Worm (Caenorhabditis elegans) whole organism, L1 larva: Measurements from ENCODE around the gene jnk-1.
A peak's percentile ranks its signal among the peaks of the same experiment; 100 is the strongest.

Experiments used
- alr-1 ChIP-seq: fragments of 200-800 bp; sonication (Bioruptor generic); optimal IDR thresholded peaks from 2 replicates; lab custom pipeline; 2018; ENCODE audit warnings: borderline replicate concordance, mild to moderate bottlenecking, missing genetic modification characterization, missing compliant biosample characterization
- ceh-8 ChIP-seq: fragments of 200-800 bp; sonication (Bioruptor generic); optimal IDR thresholded peaks from 2 replicates; lab custom pipeline; 2018; ENCODE audit warnings: mild to moderate bottlenecking, missing genetic modification characterization, moderate library complexity, missing compliant biosample characterization
- ceh-82 ChIP-seq, 3 experiments: fragments of 150-350 bp in 1 of 3; sonication (generic microtip) in 2 of 3; optimal IDR thresholded peaks; 2 replicates each; lab custom pipeline; 2014 to 2017; ENCODE audit warnings: missing biosample characterization in 3 of 3, missing genetic modification characterization in 3 of 3
- ces-1 ChIP-seq: fragments of 150-350 bp; optimal IDR thresholded peaks from 2 replicates; lab custom pipeline; 2014; ENCODE audit warnings: missing biosample characterization, missing genetic modification reagents, missing genetic modification characterization
- dpl-1 ChIP-seq, 3 experiments: fragments of 150-350 bp in 2 of 3; sonication (generic microtip) in 1 of 3; optimal IDR thresholded peaks; 2 replicates each; lab custom pipeline; 2014 to 2017; ENCODE audit warnings: missing biosample characterization in 3 of 3, missing genetic modification characterization in 3 of 3, missing genetic modification reagents in 3 of 3
- dsc-1 ChIP-seq: sonication (generic microtip); optimal IDR thresholded peaks from 2 replicates; lab custom pipeline; 2016; ENCODE audit warnings: mild to moderate bottlenecking, missing genetic modification characterization, missing compliant biosample characterization
- efl-1 ChIP-seq, 4 experiments: fragments of 150-350 bp; optimal IDR thresholded peaks in 3 of 4; peaks in 1 of 4; 1 replicate in 1 of 4; 2 replicates in 3 of 4; lab custom pipeline; 2014; ENCODE audit warnings: missing biosample characterization in 2 of 4, missing genetic modification characterization in 2 of 4, missing genetic modification reagents in 2 of 4
- efl-3 ChIP-seq: fragments of 200-800 bp; sonication (Bioruptor generic); optimal IDR thresholded peaks from 2 replicates; lab custom pipeline; 2018; ENCODE audit warnings: mild to moderate bottlenecking, missing genetic modification characterization, missing compliant biosample characterization
- egl-13 ChIP-seq: sonication (generic microtip); optimal IDR thresholded peaks from 2 replicates; lab custom pipeline; 2016; ENCODE audit warnings: missing genotype, missing genetic modification reagents, missing genetic modification characterization, missing compliant biosample characterization
- egl-27 ChIP-seq, 2 experiments: fragments of 150-350 bp in 1 of 2; sonication (generic microtip); optimal IDR thresholded peaks; 3 replicates each; lab custom pipeline; 2017 to 2018; ENCODE audit warnings: missing biosample characterization in 2 of 2, missing genetic modification characterization in 2 of 2, missing genetic modification reagents in 2 of 2
- fkh-10 ChIP-seq: sonication (generic microtip); optimal IDR thresholded peaks from 2 replicates; lab custom pipeline; 2017; ENCODE audit warnings: missing biosample characterization, missing genetic modification reagents, missing genetic modification characterization
- fkh-4 ChIP-seq: sonication (generic microtip); optimal IDR thresholded peaks from 2 replicates; lab custom pipeline; 2016; ENCODE audit warnings: missing compliant biosample characterization, missing genetic modification characterization, borderline replicate concordance
- fkh-8 ChIP-seq: sonication (generic microtip); optimal IDR thresholded peaks from 2 replicates; lab custom pipeline; 2016; ENCODE audit warnings: mild to moderate bottlenecking, missing genetic modification characterization, missing compliant biosample characterization
- fos-1 ChIP-seq: fragments of 150-350 bp; optimal IDR thresholded peaks from 2 replicates; lab custom pipeline; 2014; ENCODE audit warnings: missing biosample characterization, missing genetic modification characterization
- irx-1 ChIP-seq: sonication (generic microtip); optimal IDR thresholded peaks from 2 replicates; lab custom pipeline; 2016; ENCODE audit warnings: missing genetic modification characterization, missing compliant biosample characterization
- isw-1 ChIP-seq: fragments of 200-800 bp; sonication (Bioruptor generic); IDR thresholded peaks from 2 replicates; pipeline ENCODE4 v1.3.6; 2022; ENCODE audit warnings: missing genetic modification characterization, missing compliant biosample characterization
- lin-14 ChIP-seq: fragments of 200-800 bp; sonication (Bioruptor generic); optimal IDR thresholded peaks from 2 replicates; lab custom pipeline; 2018; ENCODE audit warnings: mild to moderate bottlenecking, missing genetic modification characterization, moderate library complexity, missing compliant biosample characterization
- lin-35 ChIP-seq, 2 experiments: fragments of 150-350 bp; optimal IDR thresholded peaks; 2 replicates each; lab custom pipeline; 2014; ENCODE audit warnings: missing biosample characterization in 2 of 2, missing genetic modification characterization in 2 of 2, missing genetic modification reagents in 2 of 2
- lin-39 ChIP-seq: fragments of 150-350 bp; optimal IDR thresholded peaks from 2 replicates; lab custom pipeline; 2014; ENCODE audit warnings: missing biosample characterization, missing genetic modification reagents, missing genetic modification characterization
- lsy-2 ChIP-seq, 2 experiments: fragments of 150-350 bp; optimal IDR thresholded peaks; 2 replicates each; lab custom pipeline; 2014; ENCODE audit warnings: missing biosample characterization in 2 of 2, missing genetic modification characterization in 2 of 2
- mab-9 ChIP-seq: fragments of 200-800 bp; sonication (Bioruptor generic); IDR thresholded peaks from 2 replicates; pipeline ENCODE4 v1.3.6; 2022; ENCODE audit warnings: missing genetic modification reagents, missing genetic modification characterization, missing compliant biosample characterization
- mef-2 ChIP-seq: fragments of 150-350 bp; optimal IDR thresholded peaks from 2 replicates; lab custom pipeline; 2014; ENCODE audit warnings: missing biosample characterization, missing genetic modification characterization
- mep-1 ChIP-seq: fragments of 150-350 bp; optimal IDR thresholded peaks from 2 replicates; lab custom pipeline; 2014; ENCODE audit warnings: missing biosample characterization, missing genetic modification characterization
- nhr-28 ChIP-seq: fragments of 150-350 bp; optimal IDR thresholded peaks from 2 replicates; lab custom pipeline; 2014; ENCODE audit warnings: missing biosample characterization, missing genetic modification characterization
- nhr-47 ChIP-seq: sonication (generic microtip); optimal IDR thresholded peaks from 2 replicates; lab custom pipeline; 2016; ENCODE audit warnings: mild to moderate bottlenecking, missing genetic modification characterization, moderate library complexity, missing compliant biosample characterization
- nhr-71 ChIP-seq: sonication (generic microtip); optimal IDR thresholded peaks from 2 replicates; lab custom pipeline; 2016; ENCODE audit warnings: mild to moderate bottlenecking, missing genetic modification characterization, moderate library complexity, missing compliant biosample characterization
- nhr-76 ChIP-seq: sonication (generic microtip); optimal IDR thresholded peaks from 2 replicates; lab custom pipeline; 2017; ENCODE audit warnings: missing biosample characterization, missing genetic modification characterization
- nhr-84 ChIP-seq: sonication (generic microtip); optimal IDR thresholded peaks from 2 replicates; lab custom pipeline; 2017; ENCODE audit warnings: missing biosample characterization, missing genetic modification characterization
- pag-3 ChIP-seq: sonication (generic microtip); optimal IDR thresholded peaks from 2 replicates; lab custom pipeline; 2017; ENCODE audit warnings: missing genetic modification characterization, mild to moderate bottlenecking, missing compliant biosample characterization, antibody characterized with exemption, borderline replicate concordance; ENCODE audit not compliant: insufficient read depth
- pax-3 ChIP-seq: fragments of 200-800 bp; sonication (Bioruptor generic); optimal IDR thresholded peaks from 2 replicates; lab custom pipeline; 2018; ENCODE audit warnings: mild to moderate bottlenecking, missing genetic modification characterization, moderate library complexity, missing compliant biosample characterization
- snu-23 ChIP-seq: sonication (generic microtip); optimal IDR thresholded peaks from 2 replicates; lab custom pipeline; 2016; ENCODE audit warnings: missing genetic modification characterization, missing compliant biosample characterization
- swsn-7 ChIP-seq: sonication (generic microtip); optimal IDR thresholded peaks from 2 replicates; lab custom pipeline; 2016; ENCODE audit warnings: missing genetic modification characterization, missing compliant biosample characterization
- tbx-2 ChIP-seq: sonication (generic microtip); optimal IDR thresholded peaks from 2 replicates; lab custom pipeline; 2016; ENCODE audit warnings: missing genetic modification characterization, missing compliant biosample characterization
- unc-130 ChIP-seq: fragments of 150-350 bp; optimal IDR thresholded peaks from 2 replicates; lab custom pipeline; 2017; ENCODE audit warnings: missing biosample characterization, missing genetic modification characterization, inconsistent platforms
- unc-86 ChIP-seq: sonication (generic microtip); optimal IDR thresholded peaks from 2 replicates; lab custom pipeline; 2016; ENCODE audit warnings: missing genetic modification characterization, missing compliant biosample characterization
- xbp-1 ChIP-seq: sonication (generic microtip); optimal IDR thresholded peaks from 2 replicates; lab custom pipeline; 2016; ENCODE audit warnings: missing genetic modification characterization, missing compliant biosample characterization
- zag-1 ChIP-seq: fragments of 150-350 bp; optimal IDR thresholded peaks from 2 replicates; lab custom pipeline; 2014; ENCODE audit warnings: missing biosample characterization, missing genetic modification characterization

Gene jnk-1

DNA sequence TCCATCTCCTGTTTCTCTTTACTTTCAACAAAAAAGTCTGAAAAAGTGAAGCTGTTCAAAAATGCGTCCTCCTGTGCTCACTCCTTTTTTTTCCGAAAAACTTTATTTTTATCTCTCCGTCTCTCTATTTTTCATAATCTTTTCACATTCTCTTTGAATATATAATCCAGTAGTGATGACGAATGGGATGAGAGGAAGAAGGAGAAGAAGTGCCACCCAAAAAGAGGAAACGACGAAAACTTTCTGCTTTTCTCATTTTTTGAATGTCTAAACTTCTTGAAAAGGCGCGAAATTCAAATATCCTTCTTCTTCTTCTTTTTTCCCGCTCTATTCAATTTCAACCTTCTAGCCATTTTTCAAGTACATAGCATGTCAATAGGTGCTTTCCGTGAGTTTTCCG lies 2.8 kb upstream of the jnk-1 start (continued):
- TF ChIP-seq dpl-1 (GFP tag; optimal IDR thresholded peaks at IDR 0.05; lab: Kevin White, UChicago) (peak in 1 of 3 experiments; percentile 45), nhr-76 (no peak), fos-1 (no peak), egl-13 (tag; lab: Kevin White, UChicago) (peak; percentile 10), unc-130 (no peak), nhr-71 (tag; lab: Kevin White, UChicago) (peak; percentile 22), ceh-8 (GFP tag; lab: Kevin White, UChicago) (no peak), pag-3 (tag; lab: Kevin White, UChicago) (no peak), nhr-47 (peak; percentile 24), lin-35 (GFP tag; optimal IDR thresholded peaks at IDR 0.05; lab: Kevin White, UChicago) (peak in 1 of 2 experiments; percentile 17), irx-1 (tag; lab: Kevin White, UChicago) (peak; percentile 37), alr-1 (no peak)

DNA sequence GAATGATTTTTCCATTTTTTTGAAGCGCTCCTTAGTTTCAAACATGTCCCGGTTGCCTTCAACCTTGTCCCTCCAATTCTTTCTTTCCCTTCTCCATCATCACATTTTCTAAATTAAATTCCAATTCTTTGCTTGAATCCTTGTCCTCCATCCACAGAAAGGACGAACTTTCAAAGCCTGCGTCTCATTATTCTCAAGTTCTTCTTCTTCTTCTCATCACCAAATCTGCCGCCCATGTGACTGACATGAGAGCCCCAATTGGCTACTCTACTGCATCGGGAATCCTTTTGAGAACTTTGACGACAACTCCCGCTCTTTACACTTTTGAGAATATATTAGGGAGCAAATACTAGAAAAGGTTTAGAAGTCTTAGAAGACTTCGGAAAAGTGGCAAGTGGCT lies 773 bp upstream of the jnk-1 start:
- TF ChIP-seq nhr-28 (tag; lab: Kevin White, UChicago) (no peak), lin-14 (GFP tag; lab: Kevin White, UChicago) (peak; percentile 85), isw-1 (no peak; the same call in 1 of the 2 replicates), fkh-10 (GFP tag; lab: Kevin White, UChicago) (peak; percentile 76), unc-130 (no peak), nhr-47 (peak; percentile 19), lsy-2 (tag; optimal IDR thresholded peaks at IDR 0.05; lab: Kevin White, UChicago) (peak in 1 of 2 experiments; percentile 29), nhr-71 (tag; lab: Kevin White, UChicago) (peak; percentile 39), dsc-1 (tag; lab: Kevin White, UChicago) (peak; percentile 23), mep-1 (peak; percentile 8), ces-1 (peak; percentile 46), swsn-7 (tag; lab: Kevin White, UChicago) (peak; percentile 10), tbx-2 (peak; percentile 15), unc-86 (tag; lab: Kevin White, UChicago) (peak; percentile 56), fkh-8 (tag; lab: Kevin White, UChicago) (peak; percentile 20)

DNA sequence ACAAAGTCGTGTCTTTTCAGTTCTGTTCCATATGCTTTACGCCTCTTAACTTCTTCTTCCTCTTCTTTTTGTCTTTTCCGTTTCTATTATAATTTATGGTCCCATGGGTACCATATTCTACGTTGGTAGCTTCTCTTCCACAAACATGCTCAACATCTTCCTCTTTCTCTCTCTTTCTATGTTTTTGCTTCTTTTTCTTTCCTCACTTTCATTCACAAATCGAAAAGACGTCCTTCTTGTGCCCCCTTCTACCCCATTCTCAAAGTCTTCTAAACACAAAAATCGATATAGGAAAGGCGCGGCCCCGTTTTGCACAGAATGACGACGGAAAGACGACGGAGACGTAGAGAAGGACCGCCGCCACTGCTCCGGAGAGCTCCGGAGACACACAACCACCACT lies 1.3 kb downstream of the jnk-1 start:
- TF ChIP-seq efl-1 (optimal IDR thresholded peaks at IDR 0.05; lab: Kevin White, UChicago) (no peak), efl-1 (GFP tag; optimal IDR thresholded peaks at IDR 0.05 in 1 of 2; lab: Kevin White, UChicago) (no peak), efl-3 (GFP tag; lab: Kevin White, UChicago) (no peak), nhr-84 (tag; lab: Kevin White, UChicago) (no peak), ceh-82 (tag; optimal IDR thresholded peaks at IDR 0.05; lab: Kevin White, UChicago) (peak in 1 of 3 experiments; percentile 22), lin-39 (no peak), lin-14 (GFP tag; lab: Kevin White, UChicago) (peak; percentile 80), snu-23 (GFP tag; lab: Kevin White, UChicago) (peak; percentile 3), nhr-71 (tag; lab: Kevin White, UChicago) (peak; percentile 26), lsy-2 (tag; optimal IDR thresholded peaks at IDR 0.05; lab: Kevin White, UChicago) (peak in 1 of 2 experiments; percentile 18), pag-3 (tag; lab: Kevin White, UChicago) (no peak), fkh-4 (tag; lab: Kevin White, UChicago) (no peak), fkh-8 (tag; lab: Kevin White, UChicago) (peak; percentile 32), egl-27 (tag; optimal IDR thresholded peaks at IDR 0.05; lab: Kevin White, UChicago) (no peak), mab-9 (GFP tag; lab: Robert Waterston, UW) (0 out of 2 replicates have a peak, but pooled peaks have one; percentile 46), fkh-10 (GFP tag; lab: Kevin White, UChicago) (peak; percentile 1), swsn-7 (tag; lab: Kevin White, UChicago) (peak; percentile 14), pax-3 (tag; lab: Kevin White, UChicago) (no peak)

DNA sequence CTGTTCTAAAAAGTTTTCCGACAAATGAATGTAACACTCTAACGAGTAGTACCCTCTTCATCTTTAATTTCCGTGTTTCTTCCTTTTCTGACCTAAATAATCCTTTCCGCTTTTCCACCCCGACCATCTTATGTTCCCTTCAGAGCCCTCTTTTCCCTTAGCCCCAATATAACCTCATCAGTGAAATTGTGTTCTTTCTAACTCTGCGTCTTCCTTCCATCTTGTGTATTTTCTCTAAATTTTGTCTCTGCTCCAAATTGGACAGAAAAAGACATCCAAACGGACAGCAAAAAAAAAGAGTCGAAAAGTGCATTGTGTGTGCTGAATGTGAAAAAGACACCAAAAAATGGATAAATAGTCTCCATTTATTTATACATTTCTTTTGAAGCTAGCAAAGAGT lies 2.0 kb downstream of the jnk-1 start:
- TF ChIP-seq lin-14 (GFP tag; lab: Kevin White, UChicago) = peak; percentile 78
- TF ChIP-seq lsy-2 (tag; optimal IDR thresholded peaks at IDR 0.05; lab: Kevin White, UChicago) = peak in 1 of 2 experiments; percentile 17
- no peak for TF ChIP-seq xbp-1
- TF ChIP-seq ces-1 = peak; percentile 4
- no peak for TF ChIP-seq mef-2 (tag; lab: Kevin White, UChicago)
- TF ChIP-seq ceh-82 (tag; optimal IDR thresholded peaks at IDR 0.05; lab: Kevin White, UChicago) = peak in 1 of 3 experiments; percentile 16
- TF ChIP-seq fkh-10 (GFP tag; lab: Kevin White, UChicago) = peak; percentile 29
- TF ChIP-seq zag-1 (tag; lab: Kevin White, UChicago) = peak; percentile 37
